Worm (Caenorhabditis elegans) whole organism, L2 larva: ENCODE results near the gene clh-1.

ENCODE experiments used
- ceh-82 ChIP-seq: fragments of 150-350 bp; optimal IDR thresholded peaks from 2 replicates; lab custom pipeline; 2014; ENCODE audit warnings: missing biosample characterization, missing genetic modification characterization
- elt-1 ChIP-seq: fragments of 150-350 bp; optimal IDR thresholded peaks from 2 replicates; lab custom pipeline; 2014; ENCODE audit warnings: missing biosample characterization, missing genetic modification characterization
- elt-3 ChIP-seq: sonication (generic microtip); optimal IDR thresholded peaks from 2 replicates; lab custom pipeline; 2017; ENCODE audit warnings: missing biosample characterization, missing genetic modification characterization
- fos-1 ChIP-seq: fragments of 150-350 bp; optimal IDR thresholded peaks from 2 replicates; lab custom pipeline; 2014; ENCODE audit warnings: missing biosample characterization, missing genetic modification characterization
- lin-13 ChIP-seq: fragments of 150-350 bp; optimal IDR thresholded peaks from 2 replicates; lab custom pipeline; 2014; ENCODE audit warnings: missing biosample characterization, missing genetic modification reagents, missing genetic modification characterization
- nhr-12 ChIP-seq: fragments of 150-350 bp; optimal IDR thresholded peaks from 2 replicates; lab custom pipeline; 2014; ENCODE audit warnings: missing biosample characterization, missing genetic modification characterization
- nhr-237 ChIP-seq: fragments of 150-350 bp; optimal IDR thresholded peaks from 2 replicates; lab custom pipeline; 2014; ENCODE audit warnings: missing biosample characterization, missing genetic modification characterization
- snpc-4 ChIP-seq: fragments of 150-350 bp; optimal IDR thresholded peaks from 2 replicates; lab custom pipeline; 2014; ENCODE audit warnings: missing biosample characterization, missing genetic modification characterization

DNA sequence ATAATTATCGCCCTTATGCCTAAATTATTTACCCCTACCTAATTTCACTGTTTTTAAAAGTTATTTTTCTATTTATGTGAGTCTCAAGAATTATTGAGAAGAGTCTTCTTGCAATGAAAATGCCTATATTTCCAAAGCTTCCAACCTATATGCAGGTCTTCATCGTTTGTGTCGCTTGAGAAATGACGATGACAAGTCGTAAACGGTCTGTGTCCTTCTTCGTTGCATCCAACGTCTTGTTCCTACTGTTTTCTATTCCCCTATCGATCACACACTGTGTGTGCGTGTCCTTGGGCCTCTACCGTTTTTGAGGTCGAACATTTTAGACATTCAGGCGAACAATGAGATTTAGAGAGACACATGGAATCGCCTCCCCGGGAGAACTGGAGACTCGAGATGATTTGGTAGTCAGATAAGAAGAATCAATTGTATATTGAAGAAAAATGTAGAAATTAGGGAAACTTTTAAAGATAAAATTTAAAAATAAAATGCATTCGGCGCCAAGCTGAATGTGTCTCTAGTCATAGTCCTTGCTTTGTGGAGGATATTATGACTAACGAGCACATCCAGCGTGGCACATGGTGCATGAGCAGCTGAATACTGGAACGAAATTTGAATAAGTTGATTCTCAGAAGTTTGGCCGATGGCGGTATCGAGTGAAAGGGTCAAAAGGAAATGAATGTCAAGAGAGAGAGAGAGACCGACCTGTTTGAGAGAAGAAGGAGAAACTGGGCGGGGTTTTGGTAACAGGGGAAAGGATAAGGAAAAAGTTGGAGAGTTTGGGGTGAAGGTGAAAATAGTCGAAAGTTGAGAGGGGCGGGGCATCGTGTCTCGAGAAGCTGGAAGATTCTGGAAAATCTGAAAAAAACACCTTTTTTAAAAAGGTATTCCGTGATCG lies 24.4 kb upstream of the clh-1 start:
- TF ChIP-seq ceh-82 (tag; lab: Kevin White, UChicago) (no peak), elt-1 (no peak), nhr-237 (tag; lab: Kevin White, UChicago) (no peak), nhr-12 (tag; lab: Kevin White, UChicago) (no peak), elt-3 (tag; lab: Kevin White, UChicago) (no peak), fos-1 (tag; lab: Kevin White, UChicago) (no peak), lin-13 (GFP tag; lab: Kevin White, UChicago) (no peak), snpc-4 (tag; lab: Kevin White, UChicago) (no peak)
